Worm (Caenorhabditis elegans) whole organism, L4 larva: ENCODE measurements around the gene tag-307.

Experiments used
- T20F7.1 ChIP-seq: fragments of 200-800 bp; sonication (Bioruptor generic); optimal IDR thresholded peaks from 2 replicates; lab custom pipeline; 2018; ENCODE audit warnings: mild to moderate bottlenecking, missing genetic modification characterization, missing compliant biosample characterization
- T26A8.4 ChIP-seq: fragments of 200-800 bp; sonication (Bioruptor generic); IDR thresholded peaks from 2 replicates; pipeline ENCODE4 v1.3.6; 2022; ENCODE audit warnings: missing genetic modification characterization, missing compliant biosample characterization
- Y48G9A.11 ChIP-seq: fragments of 200-800 bp; sonication (Bioruptor generic); IDR thresholded peaks from 2 replicates; pipeline ENCODE4 v1.3.6; 2022; ENCODE audit warnings: missing genetic modification reagents, missing genetic modification characterization, missing compliant biosample characterization
- Y75B8A.6 ChIP-seq: fragments of 200-800 bp; sonication (Bioruptor generic); IDR thresholded peaks from 2 replicates; pipeline ENCODE4 v1.3.6; 2022; ENCODE audit warnings: missing genetic modification reagents, missing genetic modification characterization, missing compliant biosample characterization
- ZK337.2 ChIP-seq: fragments of 200-800 bp; sonication (Bioruptor generic); IDR thresholded peaks from 2 replicates; pipeline ENCODE4 v1.3.6; 2022; ENCODE audit warnings: missing genetic modification reagents, missing genetic modification characterization, missing compliant biosample characterization
- aha-1 ChIP-seq: fragments of 150-350 bp; peaks from one replicate; lab custom pipeline; 2014; ENCODE audit warnings: missing biosample characterization, missing genetic modification characterization
- aly-2 ChIP-seq: sonication (generic microtip); optimal IDR thresholded peaks from 2 replicates; lab custom pipeline; 2018; ENCODE audit warnings: missing biosample characterization, missing genetic modification characterization
- ceh-20 ChIP-seq: fragments of 200-800 bp; sonication (Bioruptor generic); IDR thresholded peaks from 2 replicates; pipeline ENCODE4 v1.3.6; 2022; ENCODE audit warnings: missing genetic modification reagents, missing genetic modification characterization, missing compliant biosample characterization
- ceh-62 ChIP-seq: sonication (generic microtip); optimal IDR thresholded peaks from 2 replicates; lab custom pipeline; 2017; ENCODE audit warnings: missing biosample characterization, missing genetic modification characterization
- ceh-82 ChIP-seq: sonication (generic microtip); optimal IDR thresholded peaks from 2 replicates; lab custom pipeline; 2017; ENCODE audit warnings: missing biosample characterization, missing genetic modification characterization
- daf-16 ChIP-seq, 3 experiments: sonication (generic microtip); optimal IDR thresholded peaks; 2 replicates each; lab custom pipeline; 2016 to 2017; ENCODE audit warnings: missing genetic modification characterization in 3 of 3, missing genetic modification reagents in 3 of 3, mild to moderate bottlenecking in 2 of 3, missing compliant biosample characterization in 2 of 3, missing biosample characterization in 1 of 3, moderate library complexity in 1 of 3
- dmd-6 ChIP-seq: fragments of 200-800 bp; sonication (Bioruptor generic); IDR thresholded peaks from 2 replicates; pipeline ENCODE4 v1.3.6; 2022; ENCODE audit warnings: missing genetic modification reagents, missing genetic modification characterization, missing compliant biosample characterization
- hif-1 ChIP-seq, 2 experiments: sonication (generic microtip); optimal IDR thresholded peaks; 2 replicates each; lab custom pipeline; 2016 to 2017; ENCODE audit warnings: missing compliant biosample characterization in 2 of 2, missing genetic modification characterization in 2 of 2, missing genetic modification reagents in 2 of 2, missing genotype in 2 of 2, mild to moderate bottlenecking in 1 of 2
- hlh-11 ChIP-seq: fragments of 200-800 bp; sonication (Bioruptor generic); optimal IDR thresholded peaks from 2 replicates; lab custom pipeline; 2018; ENCODE audit warnings: mild to moderate bottlenecking, missing genetic modification characterization, missing compliant biosample characterization
- hlh-30 ChIP-seq: sonication (generic microtip); optimal IDR thresholded peaks from 2 replicates; lab custom pipeline; 2017; ENCODE audit warnings: antibody characterized with exemption, mild to moderate bottlenecking, missing genetic modification characterization, missing compliant biosample characterization; ENCODE audit not compliant: insufficient read depth
- jun-1 ChIP-seq: fragments of 150-350 bp; optimal IDR thresholded peaks from 2 replicates; lab custom pipeline; 2014; ENCODE audit warnings: missing biosample characterization, missing genetic modification reagents, missing genetic modification characterization
- lin-13 ChIP-seq: fragments of 150-350 bp; optimal IDR thresholded peaks from 2 replicates; lab custom pipeline; 2014; ENCODE audit warnings: missing biosample characterization, missing genetic modification reagents, missing genetic modification characterization
- lin-15B ChIP-seq: fragments of 150-350 bp; sonication (generic microtip); optimal IDR thresholded peaks from 3 replicates; lab custom pipeline; 2014; ENCODE audit warnings: missing biosample characterization, missing genetic modification characterization
- lin-38 ChIP-seq: fragments of 200-800 bp; sonication (Bioruptor generic); IDR thresholded peaks from 2 replicates; pipeline ENCODE4 v1.3.6; 2022; ENCODE audit warnings: missing genetic modification reagents, missing genetic modification characterization, missing compliant biosample characterization
- madf-5 ChIP-seq, 2 experiments: fragments of 200-800 bp; sonication (Bioruptor generic); IDR thresholded peaks; 2 replicates each; pipeline ENCODE4 v1.3.6; 2022; ENCODE audit warnings: missing compliant biosample characterization in 2 of 2, missing genetic modification characterization in 2 of 2
- mdt-29 ChIP-seq: fragments of 200-800 bp; sonication (Bioruptor generic); IDR thresholded peaks from 2 replicates; pipeline ENCODE4 v1.3.6; 2022; ENCODE audit warnings: missing genetic modification reagents, missing genetic modification characterization, missing compliant biosample characterization
- mes-2 ChIP-seq: sonication (generic microtip); optimal IDR thresholded peaks from 2 replicates; lab custom pipeline; 2016; ENCODE audit warnings: missing genotype, mild to moderate bottlenecking, missing genetic modification characterization, missing compliant biosample characterization; ENCODE audit not compliant: poor library complexity, severe bottlenecking
- nhr-102 ChIP-seq: sonication (generic microtip); optimal IDR thresholded peaks from 2 replicates; lab custom pipeline; 2016; ENCODE audit warnings: mild to moderate bottlenecking, missing genetic modification characterization, moderate library complexity, missing compliant biosample characterization
- nhr-48 ChIP-seq: sonication (generic microtip); optimal IDR thresholded peaks from 2 replicates; lab custom pipeline; 2016; ENCODE audit warnings: mild to moderate bottlenecking, missing genetic modification characterization, missing compliant biosample characterization
- nhr-76 ChIP-seq: fragments of 150-350 bp; optimal IDR thresholded peaks from 2 replicates; lab custom pipeline; 2014; ENCODE audit warnings: missing biosample characterization, missing genetic modification characterization
- nhr-77 ChIP-seq: fragments of 150-350 bp; optimal IDR thresholded peaks from 2 replicates; lab custom pipeline; 2014; ENCODE audit warnings: missing biosample characterization, missing genetic modification characterization
- pqm-1 ChIP-seq: sonication (generic microtip); optimal IDR thresholded peaks from 2 replicates; lab custom pipeline; 2017; ENCODE audit warnings: missing biosample characterization, missing genetic modification characterization
- rbr-2 ChIP-seq: sonication (generic microtip); optimal IDR thresholded peaks from 2 replicates; lab custom pipeline; 2016; ENCODE audit warnings: missing genotype, missing genetic modification characterization, missing compliant biosample characterization
- spr-3 ChIP-seq: fragments of 200-800 bp; sonication (Bioruptor generic); optimal IDR thresholded peaks from 2 replicates; lab custom pipeline; 2018; ENCODE audit warnings: mild to moderate bottlenecking, missing genetic modification characterization, missing compliant biosample characterization
- tag-97 ChIP-seq: fragments of 200-800 bp; sonication (Bioruptor generic); IDR thresholded peaks from 2 replicates; pipeline ENCODE4 v1.3.6; 2022; ENCODE audit warnings: missing genetic modification characterization, missing compliant biosample characterization
- unc-39 ChIP-seq: sonication (generic microtip); optimal IDR thresholded peaks from 2 replicates; lab custom pipeline; 2017; ENCODE audit warnings: missing biosample characterization, missing genetic modification characterization
- vab-7 ChIP-seq: fragments of 200-800 bp; sonication (Bioruptor generic); IDR thresholded peaks from 2 replicates; pipeline ENCODE4 v1.3.6; 2022; ENCODE audit warnings: missing genetic modification reagents, missing genetic modification characterization, missing compliant biosample characterization
- zfp-2 ChIP-seq: sonication (generic microtip); optimal IDR thresholded peaks from 2 replicates; lab custom pipeline; 2016; ENCODE audit warnings: mild to moderate bottlenecking, missing genetic modification characterization, missing compliant biosample characterization
- zip-11 ChIP-seq: fragments of 200-800 bp; sonication (Bioruptor generic); IDR thresholded peaks from 2 replicates; pipeline ENCODE4 v1.3.6; 2022; ENCODE audit warnings: missing genetic modification characterization, missing compliant biosample characterization
- zip-2 ChIP-seq: fragments of 150-350 bp; optimal IDR thresholded peaks from 2 replicates; lab custom pipeline; 2014; ENCODE audit warnings: missing biosample characterization, missing genetic modification characterization

Gene tag-307

DNA sequence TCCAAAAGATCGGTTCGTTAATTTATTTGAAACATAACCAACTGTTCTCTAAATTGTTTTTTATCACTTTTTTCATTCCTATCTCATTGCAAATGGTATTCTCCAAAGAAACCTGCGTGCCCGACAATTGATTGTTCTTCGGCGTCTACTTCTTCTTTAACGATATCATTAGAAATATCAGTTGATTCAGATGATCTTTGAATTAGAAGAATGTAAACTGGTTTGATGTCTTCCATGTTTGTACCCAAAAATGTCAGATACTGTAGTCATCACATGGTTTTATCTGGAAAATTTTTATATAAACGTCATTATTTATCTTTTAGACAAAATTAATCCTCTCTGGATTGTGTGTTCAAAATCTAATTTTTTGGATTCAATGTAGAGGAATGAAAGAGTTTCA lies 40.7 kb upstream of the tag-307 start (continued):
- TF ChIP-seq nhr-77 (tag; lab: Kevin White, UChicago) (no peak), pqm-1 (tag; lab: Kevin White, UChicago) (no peak), hlh-11 (tag; lab: Kevin White, UChicago) (peak; percentile 27), spr-3 (GFP tag; lab: Kevin White, UChicago) (no peak), daf-16 (GFP tag; optimal IDR thresholded peaks at IDR 0.05; lab: Kevin White, UChicago) (no peak), daf-16 (tag; optimal IDR thresholded peaks at IDR 0.05; lab: Kevin White, UChicago) (no peak), Y48G9A.11 (GFP tag; lab: Robert Waterston, UW) (no peak), lin-38 (GFP tag; lab: Robert Waterston, UW) (no peak), vab-7 (GFP tag; lab: Robert Waterston, UW) (no peak), Y75B8A.6 (GFP tag; lab: Robert Waterston, UW) (no peak), dmd-6 (GFP tag; lab: Robert Waterston, UW) (peak; percentile 37; the same call in 1 of the 2 replicates), rbr-2 (tag; lab: Kevin White, UChicago) (no peak), ceh-62 (tag; lab: Kevin White, UChicago) (no peak), unc-39 (tag; lab: Kevin White, UChicago) (no peak), lin-13 (no peak), zip-2 (tag; lab: Kevin White, UChicago) (no peak), lin-15B (tag; lab: Kevin White, UChicago) (no peak), nhr-102 (tag; lab: Kevin White, UChicago) (no peak), tag-97 (GFP tag; lab: Robert Waterston, UW) (no peak), ceh-82 (tag; lab: Kevin White, UChicago) (no peak), madf-5 (GFP tag; IDR thresholded peaks at IDR 0.05; lab: Robert Waterston, UW) (no peak), zip-11 (no peak), ZK337.2 (no peak), aly-2 (tag; lab: Kevin White, UChicago) (no peak), zfp-2 (tag; lab: Kevin White, UChicago) (no peak), ceh-20 (no peak), hlh-30 (tag; lab: Kevin White, UChicago) (peak; percentile 33), nhr-48 (tag; lab: Kevin White, UChicago) (peak; percentile 36)

DNA sequence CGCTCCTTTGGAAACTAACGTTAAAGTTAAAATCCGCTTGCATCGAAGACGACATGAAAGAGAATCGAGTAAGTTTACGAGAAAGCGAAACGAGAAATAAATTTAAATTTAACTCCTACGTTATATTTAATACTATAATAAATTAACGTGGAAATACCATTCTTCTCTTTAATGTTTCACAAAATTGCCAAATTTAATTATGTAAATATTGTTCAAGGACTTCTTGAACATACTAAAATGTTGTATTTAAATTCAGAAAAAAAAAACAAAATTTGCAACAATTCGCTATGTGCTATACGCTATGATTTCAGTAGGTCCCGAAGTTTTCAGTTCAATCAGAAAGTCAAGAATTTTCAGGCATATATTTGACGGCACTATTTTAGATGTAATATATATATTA lies 39.9 kb upstream of the tag-307 start, which contains the start of gene ZK688.10:
ZK688.10 (minus strand) TSS at position 101 of the 400 bp plus-strand sequence.
- peak; percentile 12 for TF ChIP-seq aha-1 (tag; lab: Kevin White, UChicago)
- TF ChIP-seq nhr-76 (tag; lab: Kevin White, UChicago): no peak

DNA sequence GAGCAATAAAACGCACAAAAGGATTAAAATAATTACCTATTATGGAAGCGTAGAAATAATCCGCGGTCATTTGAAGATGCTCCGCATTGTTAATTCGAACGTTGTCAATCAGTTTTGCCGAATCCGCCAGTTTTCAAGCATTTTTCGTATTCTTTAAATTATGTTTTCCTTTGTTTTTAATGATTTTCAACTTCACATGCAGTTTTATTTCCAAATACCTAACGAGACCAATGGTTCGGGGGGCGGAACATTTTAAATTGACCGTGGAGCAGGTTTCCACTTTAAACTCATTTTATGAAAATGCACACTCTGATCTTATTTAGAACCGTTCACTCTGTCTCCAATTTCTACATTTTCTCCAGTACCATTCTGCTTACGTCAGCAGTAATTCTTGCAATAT lies 37.7 kb upstream of the tag-307 start, which contains the start of gene ZK688.4:
ZK688.4 (plus strand) TSS at position 301 of the 400 bp plus-strand sequence.
- TF ChIP-seq T20F7.1 (no peak), mes-2 (tag; lab: Kevin White, UChicago) (no peak), ZK337.2 (no peak), jun-1 (tag; lab: Kevin White, UChicago) (no peak), unc-39 (tag; lab: Kevin White, UChicago) (no peak), mdt-29 (no peak), zfp-2 (tag; lab: Kevin White, UChicago) (no peak)

DNA sequence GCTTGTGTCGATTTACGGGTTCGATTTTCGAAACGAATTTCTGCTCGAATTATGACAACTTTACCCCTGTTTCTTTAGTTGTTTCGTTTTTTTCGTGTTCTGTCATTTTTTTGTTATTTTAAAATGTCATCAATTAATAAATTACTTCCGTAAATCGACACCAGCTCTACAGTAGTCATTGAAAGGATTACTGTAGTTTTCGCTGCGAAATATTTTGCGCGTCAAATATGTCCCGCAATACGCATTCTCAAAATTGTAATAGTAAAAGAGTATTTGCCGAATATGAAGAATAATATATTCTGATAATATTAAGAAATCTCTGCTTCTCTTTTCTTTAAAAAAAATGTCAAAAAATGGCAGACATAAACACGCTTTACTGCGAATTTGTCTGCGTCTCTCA lies 36.2 kb upstream of the tag-307 start:
- TF ChIP-seq T26A8.4 (GFP tag; lab: Robert Waterston, UW) (no peak), hif-1 (tag; optimal IDR thresholded peaks at IDR 0.05; lab: Kevin White, UChicago) (no peak)
